Worm (Caenorhabditis elegans) whole organism, L4 larva: ENCODE measurements around the gene C06C6.9.

Experiments used
- D1046.2 ChIP-seq: fragments of 200-800 bp; sonication (Bioruptor generic); IDR thresholded peaks from 2 replicates; pipeline ENCODE4 v1.3.6; 2022; ENCODE audit warnings: missing genetic modification characterization, missing compliant biosample characterization
- F10B5.3 ChIP-seq: sonication (generic microtip); optimal IDR thresholded peaks from 2 replicates; lab custom pipeline; 2016; ENCODE audit warnings: mild to moderate bottlenecking, missing genetic modification characterization, missing compliant biosample characterization
- F26F4.8 ChIP-seq: fragments of 200-800 bp; sonication (Bioruptor generic); conservative IDR thresholded peaks from 2 replicates; pipeline ENCODE4 v1.3.6; 2022; ENCODE audit warnings: missing genetic modification characterization, missing compliant biosample characterization
- T20F7.1 ChIP-seq: fragments of 200-800 bp; sonication (Bioruptor generic); optimal IDR thresholded peaks from 2 replicates; lab custom pipeline; 2018; ENCODE audit warnings: mild to moderate bottlenecking, missing genetic modification characterization, missing compliant biosample characterization
- Y48G9A.11 ChIP-seq: fragments of 200-800 bp; sonication (Bioruptor generic); IDR thresholded peaks from 2 replicates; pipeline ENCODE4 v1.3.6; 2022; ENCODE audit warnings: missing genetic modification reagents, missing genetic modification characterization, missing compliant biosample characterization
- aha-1 ChIP-seq: fragments of 150-350 bp; peaks from one replicate; lab custom pipeline; 2014; ENCODE audit warnings: missing biosample characterization, missing genetic modification characterization
- aly-2 ChIP-seq: sonication (generic microtip); optimal IDR thresholded peaks from 2 replicates; lab custom pipeline; 2018; ENCODE audit warnings: missing biosample characterization, missing genetic modification characterization
- ama-1 ChIP-seq: fragments of 150-350 bp; optimal IDR thresholded peaks from 2 replicates; lab custom pipeline; 2014; ENCODE audit warnings: inconsistent platforms, mixed read lengths
- attf-4 ChIP-seq: sonication (generic microtip); optimal IDR thresholded peaks from 3 replicates; lab custom pipeline; 2017; ENCODE audit warnings: missing biosample characterization, missing genetic modification characterization
- ceh-20 ChIP-seq: fragments of 200-800 bp; sonication (Bioruptor generic); IDR thresholded peaks from 2 replicates; pipeline ENCODE4 v1.3.6; 2022; ENCODE audit warnings: missing genetic modification reagents, missing genetic modification characterization, missing compliant biosample characterization
- ceh-32 ChIP-seq: sonication (generic microtip); optimal IDR thresholded peaks from 2 replicates; lab custom pipeline; 2016; ENCODE audit warnings: mild to moderate bottlenecking, missing genetic modification characterization, missing compliant biosample characterization; ENCODE audit not compliant: poor library complexity
- ceh-62 ChIP-seq: sonication (generic microtip); optimal IDR thresholded peaks from 2 replicates; lab custom pipeline; 2017; ENCODE audit warnings: missing biosample characterization, missing genetic modification characterization
- daf-12 ChIP-seq: fragments of 150-350 bp; optimal IDR thresholded peaks from 2 replicates; lab custom pipeline; 2014; ENCODE audit warnings: missing biosample characterization, missing genetic modification reagents, missing genetic modification characterization
- daf-16 ChIP-seq, 3 experiments: sonication (generic microtip); optimal IDR thresholded peaks; 2 replicates each; lab custom pipeline; 2016 to 2017; ENCODE audit warnings: missing genetic modification characterization in 3 of 3, missing genetic modification reagents in 3 of 3, mild to moderate bottlenecking in 2 of 3, missing compliant biosample characterization in 2 of 3, missing biosample characterization in 1 of 3, moderate library complexity in 1 of 3
- dmd-6 ChIP-seq: fragments of 200-800 bp; sonication (Bioruptor generic); IDR thresholded peaks from 2 replicates; pipeline ENCODE4 v1.3.6; 2022; ENCODE audit warnings: missing genetic modification reagents, missing genetic modification characterization, missing compliant biosample characterization
- dmd-9 ChIP-seq: fragments of 200-800 bp; sonication (Bioruptor generic); IDR thresholded peaks from 2 replicates; pipeline ENCODE4 v1.3.6; 2022; ENCODE audit warnings: missing genetic modification reagents, missing genetic modification characterization, missing compliant biosample characterization
- duxl-1 ChIP-seq: sonication (generic microtip); optimal IDR thresholded peaks from 2 replicates; lab custom pipeline; 2016; ENCODE audit warnings: mild to moderate bottlenecking, missing genetic modification characterization, moderate library complexity, missing compliant biosample characterization; ENCODE audit not compliant: poor library complexity
- dve-1 ChIP-seq: sonication (generic microtip); optimal IDR thresholded peaks from 2 replicates; lab custom pipeline; 2017; ENCODE audit warnings: antibody characterized with exemption, mild to moderate bottlenecking, missing genetic modification characterization, missing compliant biosample characterization; ENCODE audit not compliant: insufficient read depth
- hif-1 ChIP-seq, 2 experiments: sonication (generic microtip); optimal IDR thresholded peaks; 2 replicates each; lab custom pipeline; 2016 to 2017; ENCODE audit warnings: missing compliant biosample characterization in 2 of 2, missing genetic modification characterization in 2 of 2, missing genetic modification reagents in 2 of 2, missing genotype in 2 of 2, mild to moderate bottlenecking in 1 of 2
- hlh-11 ChIP-seq: fragments of 200-800 bp; sonication (Bioruptor generic); optimal IDR thresholded peaks from 2 replicates; lab custom pipeline; 2018; ENCODE audit warnings: mild to moderate bottlenecking, missing genetic modification characterization, missing compliant biosample characterization
- hlh-30 ChIP-seq: sonication (generic microtip); optimal IDR thresholded peaks from 2 replicates; lab custom pipeline; 2017; ENCODE audit warnings: antibody characterized with exemption, mild to moderate bottlenecking, missing genetic modification characterization, missing compliant biosample characterization; ENCODE audit not compliant: insufficient read depth
- jun-1 ChIP-seq: fragments of 150-350 bp; optimal IDR thresholded peaks from 2 replicates; lab custom pipeline; 2014; ENCODE audit warnings: missing biosample characterization, missing genetic modification reagents, missing genetic modification characterization
- lin-1 ChIP-seq: fragments of 200-800 bp; sonication (Bioruptor generic); IDR thresholded peaks from 2 replicates; pipeline ENCODE4 v1.3.6; 2022; ENCODE audit warnings: missing genetic modification reagents, missing genetic modification characterization, missing compliant biosample characterization
- lin-29 ChIP-seq: fragments of 200-800 bp; sonication (Bioruptor generic); IDR thresholded peaks from 2 replicates; pipeline ENCODE4 v1.3.6; 2022; ENCODE audit warnings: missing genetic modification reagents, missing genetic modification characterization, missing compliant biosample characterization
- lin-38 ChIP-seq: fragments of 200-800 bp; sonication (Bioruptor generic); IDR thresholded peaks from 2 replicates; pipeline ENCODE4 v1.3.6; 2022; ENCODE audit warnings: missing genetic modification reagents, missing genetic modification characterization, missing compliant biosample characterization
- lin-39 ChIP-seq: fragments of 150-350 bp; optimal IDR thresholded peaks from 2 replicates; lab custom pipeline; 2014; ENCODE audit warnings: missing biosample characterization, missing genetic modification reagents, missing genetic modification characterization
- lir-3 ChIP-seq: sonication (generic microtip); optimal IDR thresholded peaks from 2 replicates; lab custom pipeline; 2016; ENCODE audit warnings: mild to moderate bottlenecking, missing genetic modification characterization, missing compliant biosample characterization
- lsy-2 ChIP-seq, 2 experiments: fragments of 150-350 bp in 1 of 2; sonication (generic microtip) in 1 of 2; optimal IDR thresholded peaks; 2 replicates each; lab custom pipeline; 2014 to 2017; ENCODE audit warnings: missing biosample characterization in 2 of 2, missing genetic modification characterization in 2 of 2
- madf-5 ChIP-seq, 2 experiments: fragments of 200-800 bp; sonication (Bioruptor generic); IDR thresholded peaks; 2 replicates each; pipeline ENCODE4 v1.3.6; 2022; ENCODE audit warnings: missing compliant biosample characterization in 2 of 2, missing genetic modification characterization in 2 of 2
- mdl-1 ChIP-seq, 2 experiments: fragments of 150-350 bp in 1 of 2; sonication (generic microtip) in 1 of 2; optimal IDR thresholded peaks; 2 replicates each; lab custom pipeline; 2014 to 2017; ENCODE audit warnings: missing biosample characterization in 2 of 2, missing genetic modification characterization in 2 of 2
- nhr-10 ChIP-seq: fragments of 150-350 bp; optimal IDR thresholded peaks from 2 replicates; lab custom pipeline; 2014; ENCODE audit warnings: missing biosample characterization, missing genetic modification characterization
- nhr-11 ChIP-seq: fragments of 150-350 bp; optimal IDR thresholded peaks from 2 replicates; lab custom pipeline; 2014; ENCODE audit warnings: missing biosample characterization, missing genetic modification characterization
- nhr-111 ChIP-seq: fragments of 200-800 bp; sonication (Bioruptor generic); optimal IDR thresholded peaks from 2 replicates; lab custom pipeline; 2018; ENCODE audit warnings: mild to moderate bottlenecking, missing genetic modification characterization, missing compliant biosample characterization
- nhr-25 ChIP-seq: sonication (generic microtip); optimal IDR thresholded peaks from 2 replicates; lab custom pipeline; 2017; ENCODE audit warnings: missing genetic modification characterization, mild to moderate bottlenecking, missing compliant biosample characterization, antibody characterized with exemption, moderate library complexity, borderline replicate concordance; ENCODE audit not compliant: insufficient read depth
- nhr-28 ChIP-seq: fragments of 150-350 bp; optimal IDR thresholded peaks from 2 replicates; lab custom pipeline; 2014; ENCODE audit warnings: missing biosample characterization, missing genetic modification characterization
- nhr-41 ChIP-seq: fragments of 200-800 bp; sonication (Bioruptor generic); IDR thresholded peaks from 2 replicates; pipeline ENCODE4 v1.3.6; 2022; ENCODE audit warnings: missing genetic modification reagents, missing genetic modification characterization, missing compliant biosample characterization
- nhr-48 ChIP-seq: sonication (generic microtip); optimal IDR thresholded peaks from 2 replicates; lab custom pipeline; 2016; ENCODE audit warnings: mild to moderate bottlenecking, missing genetic modification characterization, missing compliant biosample characterization
- nhr-6 ChIP-seq: fragments of 150-350 bp; optimal IDR thresholded peaks from 2 replicates; lab custom pipeline; 2014; ENCODE audit warnings: missing biosample characterization, missing genetic modification characterization
- nhr-77 ChIP-seq: fragments of 150-350 bp; optimal IDR thresholded peaks from 2 replicates; lab custom pipeline; 2014; ENCODE audit warnings: missing biosample characterization, missing genetic modification characterization
- pha-4 ChIP-seq, 2 experiments: fragments of 150-350 bp in 1 of 2; fragments of 200-800 bp in 1 of 2; sonication (Bioruptor generic) in 1 of 2; IDR thresholded peaks in 1 of 2; optimal IDR thresholded peaks in 1 of 2; 2 replicates each; pipeline versions ENCODE4 v1.3.6 to Lab custom; 2014 to 2022; ENCODE audit warnings: missing genetic modification characterization in 2 of 2, missing genetic modification reagents in 2 of 2, missing biosample characterization in 1 of 2, missing compliant biosample characterization in 1 of 2
- set-16 ChIP-seq: fragments of 200-800 bp; sonication (Bioruptor generic); IDR thresholded peaks from 2 replicates; pipeline ENCODE4 v1.3.6; 2022; ENCODE audit warnings: missing genetic modification reagents, missing genetic modification characterization, missing compliant biosample characterization
- snpc-4 ChIP-seq: fragments of 150-350 bp; optimal IDR thresholded peaks from 2 replicates; lab custom pipeline; 2014; ENCODE audit warnings: missing biosample characterization, missing genetic modification characterization
- spr-3 ChIP-seq: fragments of 200-800 bp; sonication (Bioruptor generic); optimal IDR thresholded peaks from 2 replicates; lab custom pipeline; 2018; ENCODE audit warnings: mild to moderate bottlenecking, missing genetic modification characterization, missing compliant biosample characterization
- tra-1 ChIP-seq: fragments of 200-800 bp; sonication (Bioruptor generic); IDR thresholded peaks from 2 replicates; pipeline ENCODE4 v1.3.6; 2022; ENCODE audit warnings: missing genetic modification reagents, missing genetic modification characterization, missing compliant biosample characterization
- unc-130 ChIP-seq: sonication (generic microtip); optimal IDR thresholded peaks from 2 replicates; lab custom pipeline; 2016; ENCODE audit warnings: missing genetic modification reagents, missing genetic modification characterization, missing compliant biosample characterization
- zag-1 ChIP-seq: fragments of 150-350 bp; optimal IDR thresholded peaks from 2 replicates; lab custom pipeline; 2014; ENCODE audit warnings: missing biosample characterization, missing genetic modification characterization
- zfp-3 ChIP-seq: fragments of 200-800 bp; sonication (Bioruptor generic); conservative IDR thresholded peaks from 2 replicates; pipeline ENCODE4 v1.3.6; 2022; ENCODE audit warnings: missing genetic modification reagents, missing genetic modification characterization, missing compliant biosample characterization
- ztf-7 ChIP-seq: fragments of 150-350 bp; optimal IDR thresholded peaks from 2 replicates; lab custom pipeline; 2014; ENCODE audit warnings: missing biosample characterization, missing genetic modification characterization

The C06C6.9 gene

ce11 chrV:15996655-15997186 is at the start of gene C06C6.9, which contains the start of gene C06C6.8:
Gene C06C6.9 (minus strand): TSS chrV:15996755.
Gene C06C6.8 (plus strand): TSS chrV:15997136.
- no peak for TF ChIP-seq madf-5 (GFP tag; IDR thresholded peaks at IDR 0.05; lab: Robert Waterston, UW)
- TF ChIP-seq set-16: no peak
- TF ChIP-seq aha-1: peak; percentile 24

DNA sequence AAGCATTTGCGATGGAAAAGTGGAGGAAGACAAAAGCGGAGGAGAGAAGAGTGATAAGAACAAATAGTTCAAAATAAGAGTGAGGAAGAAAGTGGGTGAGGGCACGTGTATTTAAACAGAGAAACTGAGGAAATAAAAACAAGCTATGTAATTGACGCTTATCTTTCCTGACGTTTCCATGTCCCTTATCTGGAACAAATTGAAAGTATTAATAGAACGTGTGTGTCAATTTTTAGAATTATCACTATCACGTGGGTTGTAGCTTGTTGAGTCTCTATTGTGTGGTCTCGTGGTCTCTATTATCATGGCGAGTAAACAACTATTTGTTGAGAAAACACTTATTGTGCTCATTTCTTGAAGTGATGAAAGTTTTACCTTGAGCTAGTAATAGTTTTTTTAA is 49.3 kb upstream of the C06C6.9 start, which contains the start of gene T10C6.15:
TSS of gene T10C6.15 (minus strand) at position 104 of the 400 bp plus-strand sequence.
- TF ChIP-seq nhr-10 (tag; lab: Kevin White, UChicago): peak; percentile 46
- TF ChIP-seq jun-1 (tag; lab: Kevin White, UChicago): no peak
- peak; percentile 91 for TF ChIP-seq hlh-11 (tag; lab: Kevin White, UChicago)
- TF ChIP-seq hlh-30 (tag; lab: Kevin White, UChicago): peak; percentile 77
- TF ChIP-seq dve-1: peak; percentile 97
- TF ChIP-seq ceh-20 (GFP tag; lab: Robert Waterston, UW): no peak
- peak in 1 of 2 experiments; percentile 91 for TF ChIP-seq daf-16 (GFP tag; optimal IDR thresholded peaks at IDR 0.05; lab: Kevin White, UChicago)
- TF ChIP-seq daf-16 (tag; optimal IDR thresholded peaks at IDR 0.05; lab: Kevin White, UChicago): peak; percentile 100
- TF ChIP-seq Y48G9A.11 (GFP tag; lab: Robert Waterston, UW): no peak
- peak; percentile 95 for TF ChIP-seq dmd-6 (GFP tag; lab: Robert Waterston, UW)
- TF ChIP-seq nhr-6 (tag; lab: Kevin White, UChicago): peak; percentile 20
- no peak for TF ChIP-seq F10B5.3
- peak in 1 of 2 experiments; percentile 4 for TF ChIP-seq hif-1 (tag; optimal IDR thresholded peaks at IDR 0.05; lab: Kevin White, UChicago)
- TF ChIP-seq zag-1 (tag; lab: Kevin White, UChicago): no peak
- TF ChIP-seq ceh-62: no peak
- no peak for TF ChIP-seq nhr-111 (GFP tag; lab: Kevin White, UChicago)
- peak; percentile 38 for TF ChIP-seq T20F7.1
- TF ChIP-seq snpc-4 (tag; lab: Kevin White, UChicago): no peak
- peak; percentile 91 for TF ChIP-seq nhr-48 (tag; lab: Kevin White, UChicago)
- no peak for TF ChIP-seq F26F4.8 (GFP tag; lab: Robert Waterston, UW)
- no peak for TF ChIP-seq nhr-25 (tag; lab: Kevin White, UChicago)
- TF ChIP-seq D1046.2: no peak
- no peak for TF ChIP-seq dmd-9 (GFP tag; lab: Robert Waterston, UW)
- no peak for TF ChIP-seq attf-4 (tag; lab: Kevin White, UChicago)
- TF ChIP-seq duxl-1: no peak
- no peak for TF ChIP-seq ztf-7 (tag; lab: Kevin White, UChicago)
- peak; percentile 83 for TF ChIP-seq lin-1 (GFP tag; lab: Robert Waterston, UW)
- TF ChIP-seq lin-29: no peak
- no peak for TF ChIP-seq daf-12 (tag; lab: Kevin White, UChicago)
- no peak for TF ChIP-seq pha-4 (GFP tag; IDR thresholded peaks at IDR 0.05; lab: Robert Waterston, UW)
- TF ChIP-seq pha-4 (tag; optimal IDR thresholded peaks at IDR 0.05; lab: Kevin White, UChicago): no peak
- TF ChIP-seq aly-2 (tag; lab: Kevin White, UChicago): no peak
- peak in 1 of 2 experiments; percentile 72 for TF ChIP-seq mdl-1 (tag; optimal IDR thresholded peaks at IDR 0.05; lab: Kevin White, UChicago)
- peak; percentile 69 for TF ChIP-seq tra-1
- TF ChIP-seq nhr-41 (GFP tag; lab: Robert Waterston, UW): no peak
- no peak for TF ChIP-seq zfp-3
- TF ChIP-seq nhr-11 (tag; lab: Kevin White, UChicago): no peak
- no peak for TF ChIP-seq spr-3 (GFP tag; lab: Kevin White, UChicago)
- no peak for TF ChIP-seq lin-38 (GFP tag; lab: Robert Waterston, UW)
- peak; percentile 80 for TF ChIP-seq nhr-28 (tag; lab: Kevin White, UChicago)
- TF ChIP-seq ama-1: no peak
- no peak for TF ChIP-seq unc-130 (GFP tag; lab: Kevin White, UChicago)
- no peak for TF ChIP-seq lsy-2 (tag; optimal IDR thresholded peaks at IDR 0.05; lab: Kevin White, UChicago)
- TF ChIP-seq nhr-77 (tag; lab: Kevin White, UChicago): peak; percentile 58
- TF ChIP-seq lir-3 (tag; lab: Kevin White, UChicago): no peak
- no peak for TF ChIP-seq lin-39 (tag; lab: Kevin White, UChicago)
- no peak for TF ChIP-seq ceh-32
